Worm (Caenorhabditis elegans) whole organism, young adult: ENCODE results near the gene umps-1.

Source experiments
- D2030.7 ChIP-seq: fragments of 200-800 bp; sonication (Bioruptor generic); IDR thresholded peaks from 2 replicates; pipeline ENCODE4 v1.3.6; 2022; ENCODE audit warnings: missing genetic modification reagents, missing genetic modification characterization, missing compliant biosample characterization
- F22D6.2 ChIP-seq: sonication (generic microtip); optimal IDR thresholded peaks from 2 replicates; lab custom pipeline; 2016; ENCODE audit warnings: mild to moderate bottlenecking, missing genetic modification characterization, missing compliant biosample characterization
- F37B4.10 ChIP-seq: fragments of 200-800 bp; sonication (Bioruptor generic); IDR thresholded peaks from 2 replicates; pipeline ENCODE4 v1.3.6; 2022; ENCODE audit warnings: missing genetic modification characterization, missing compliant biosample characterization
- F39B2.1 ChIP-seq: fragments of 200-800 bp; sonication (Bioruptor generic); IDR thresholded peaks from 2 replicates; pipeline ENCODE4 v1.3.6; 2022; ENCODE audit warnings: missing genetic modification reagents, missing genetic modification characterization, missing compliant biosample characterization
- F52B5.7 ChIP-seq: sonication (generic microtip); optimal IDR thresholded peaks from 2 replicates; lab custom pipeline; 2016; ENCODE audit warnings: mild to moderate bottlenecking, missing genetic modification characterization, missing compliant biosample characterization
- K11D2.4 ChIP-seq: fragments of 200-800 bp; sonication (Bioruptor generic); IDR thresholded peaks from 2 replicates; pipeline ENCODE4 v1.3.6; 2022; ENCODE audit warnings: missing genetic modification reagents, missing genetic modification characterization, missing compliant biosample characterization
- K12H6.12 ChIP-seq: fragments of 200-800 bp; sonication (Bioruptor generic); optimal IDR thresholded peaks from 2 replicates; lab custom pipeline; 2018; ENCODE audit warnings: mild to moderate bottlenecking, missing genetic modification characterization, missing compliant biosample characterization
- T26A5.8 ChIP-seq: sonication (generic microtip); optimal IDR thresholded peaks from 2 replicates; lab custom pipeline; 2016; ENCODE audit warnings: missing genetic modification characterization, missing compliant biosample characterization
- Y53G8AR.9 ChIP-seq: fragments of 200-800 bp; sonication (Bioruptor generic); conservative IDR thresholded peaks from 2 replicates; pipeline ENCODE4 v1.3.6; 2022; ENCODE audit warnings: missing genetic modification reagents, missing genetic modification characterization, missing compliant biosample characterization
- cebp-1 ChIP-seq, 2 experiments: fragments of 200-800 bp in 1 of 2; sonication (Bioruptor generic) in 1 of 2; sonication (generic microtip) in 1 of 2; IDR thresholded peaks in 1 of 2; optimal IDR thresholded peaks in 1 of 2; 2 replicates each; pipeline versions ENCODE4 v1.3.6 to Lab custom; 2017 to 2022; ENCODE audit warnings: missing compliant biosample characterization in 2 of 2, missing genetic modification characterization in 2 of 2, mild to moderate bottlenecking in 1 of 2, missing genetic modification reagents in 1 of 2, moderate library complexity in 1 of 2
- ceh-27 ChIP-seq: fragments of 200-800 bp; sonication (Bioruptor generic); optimal IDR thresholded peaks from 2 replicates; lab custom pipeline; 2018; ENCODE audit warnings: mild to moderate bottlenecking, missing genetic modification characterization, moderate library complexity, missing compliant biosample characterization
- ceh-91 ChIP-seq: fragments of 200-800 bp; sonication (Bioruptor generic); IDR thresholded peaks from 2 replicates; pipeline ENCODE4 v1.3.6; 2022; ENCODE audit warnings: missing genetic modification reagents, missing genetic modification characterization, missing compliant biosample characterization
- die-1 ChIP-seq: sonication (generic microtip); optimal IDR thresholded peaks from 2 replicates; lab custom pipeline; 2016; ENCODE audit warnings: missing genotype, mild to moderate bottlenecking, missing genetic modification characterization, missing compliant biosample characterization
- ekl-4 ChIP-seq: fragments of 200-800 bp; sonication (Bioruptor generic); IDR thresholded peaks from 2 replicates; pipeline ENCODE4 v1.3.6; 2022; ENCODE audit warnings: missing genetic modification reagents, missing genetic modification characterization, missing compliant biosample characterization
- fkh-3 ChIP-seq: sonication (generic microtip); optimal IDR thresholded peaks from 2 replicates; lab custom pipeline; 2016; ENCODE audit warnings: mild to moderate bottlenecking, missing genetic modification characterization, missing compliant biosample characterization
- gei-17 ChIP-seq: fragments of 200-800 bp; sonication (Bioruptor generic); optimal IDR thresholded peaks from 2 replicates; lab custom pipeline; 2018; ENCODE audit warnings: mild to moderate bottlenecking, missing genetic modification characterization, missing compliant biosample characterization
- him-1 ChIP-seq: sonication (generic microtip); optimal IDR thresholded peaks from 2 replicates; lab custom pipeline; 2016; ENCODE audit warnings: missing genotype, missing genetic modification reagents, missing genetic modification characterization, missing compliant biosample characterization
- hlh-12 ChIP-seq: sonication (generic microtip); optimal IDR thresholded peaks from 2 replicates; lab custom pipeline; 2016; ENCODE audit warnings: missing genetic modification characterization, missing compliant biosample characterization
- lin-35 ChIP-seq, 3 experiments: fragments of 150-350 bp in 2 of 3; sonication (generic microtip) in 1 of 3; optimal IDR thresholded peaks; 2 replicates each; lab custom pipeline; 2014 to 2018; ENCODE audit warnings: missing biosample characterization in 3 of 3, missing genetic modification characterization in 3 of 3, missing genetic modification reagents in 3 of 3
- lin-54 ChIP-seq: fragments of 200-800 bp; sonication (Bioruptor generic); optimal IDR thresholded peaks from 2 replicates; lab custom pipeline; 2018; ENCODE audit warnings: mild to moderate bottlenecking, missing genetic modification characterization, missing compliant biosample characterization
- madf-3 ChIP-seq: fragments of 200-800 bp; sonication (Bioruptor generic); IDR thresholded peaks from 2 replicates; pipeline ENCODE4 v1.3.6; 2022; ENCODE audit warnings: missing genetic modification reagents, missing genetic modification characterization, missing compliant biosample characterization
- mcd-1 ChIP-seq: fragments of 200-800 bp; sonication (Bioruptor generic); IDR thresholded peaks from 2 replicates; pipeline ENCODE4 v1.3.6; 2022; ENCODE audit warnings: missing genetic modification reagents, missing genetic modification characterization, missing compliant biosample characterization
- nfya-2 ChIP-seq: fragments of 200-800 bp; sonication (Bioruptor generic); IDR thresholded peaks from 2 replicates; pipeline ENCODE4 v1.3.6; 2022; ENCODE audit warnings: missing genetic modification reagents, missing genetic modification characterization, missing compliant biosample characterization
- nhr-120 ChIP-seq: fragments of 200-800 bp; sonication (Bioruptor generic); IDR thresholded peaks from 2 replicates; pipeline ENCODE4 v1.3.6; 2022; ENCODE audit warnings: missing genetic modification characterization, missing compliant biosample characterization
- nhr-179 ChIP-seq: sonication (generic microtip); optimal IDR thresholded peaks from 2 replicates; lab custom pipeline; 2016; ENCODE audit warnings: mild to moderate bottlenecking, missing genetic modification characterization, missing compliant biosample characterization
- nhr-80 ChIP-seq: sonication (generic microtip); optimal IDR thresholded peaks from 2 replicates; lab custom pipeline; 2016; ENCODE audit warnings: missing genetic modification characterization, missing compliant biosample characterization
- nhr-90 ChIP-seq: sonication (generic microtip); optimal IDR thresholded peaks from 2 replicates; lab custom pipeline; 2016; ENCODE audit warnings: missing genotype, mild to moderate bottlenecking, missing genetic modification characterization, missing compliant biosample characterization
- pbrm-1 ChIP-seq: fragments of 200-800 bp; sonication (Bioruptor generic); IDR thresholded peaks from 2 replicates; pipeline ENCODE4 v1.3.6; 2022; ENCODE audit warnings: missing genetic modification reagents, missing genetic modification characterization, missing compliant biosample characterization
- rcor-1 ChIP-seq: fragments of 200-800 bp; sonication (Bioruptor generic); IDR thresholded peaks from 2 replicates; pipeline ENCODE4 v1.3.6; 2022; ENCODE audit warnings: missing genetic modification reagents, missing genetic modification characterization, missing compliant biosample characterization
- rec-8 ChIP-seq, 2 experiments: sonication (generic microtip); optimal IDR thresholded peaks; 2 replicates each; lab custom pipeline; 2016; ENCODE audit warnings: mild to moderate bottlenecking in 2 of 2, missing genetic modification characterization in 2 of 2, missing genetic modification reagents in 2 of 2, missing genotype in 2 of 2, missing biosample characterization in 1 of 2, missing compliant biosample characterization in 1 of 2, moderate library complexity in 1 of 2
- snpc-3.4 ChIP-seq: sonication (generic microtip); optimal IDR thresholded peaks from 2 replicates; lab custom pipeline; 2017; ENCODE audit warnings: missing genetic modification characterization, mild to moderate bottlenecking, missing compliant biosample characterization, antibody characterized with exemption, moderate library complexity, missing genotype, missing genetic modification reagents
- snpc-4 ChIP-seq, 5 experiments: fragments of 150-350 bp in 1 of 5; sonication (generic microtip) in 4 of 5; optimal IDR thresholded peaks; 2 replicates each; lab custom pipeline; 2014 to 2018; ENCODE audit warnings: missing genetic modification characterization in 5 of 5, missing biosample characterization in 3 of 5, antibody characterized with exemption in 2 of 5, mild to moderate bottlenecking in 2 of 5, missing compliant biosample characterization in 2 of 5, missing genotype in 2 of 5, moderate library complexity in 2 of 5, missing genetic modification reagents in 1 of 5
- tbp1 ChIP-seq: fragments of 200-800 bp; sonication (Bioruptor generic); optimal IDR thresholded peaks from 2 replicates; lab custom pipeline; 2018; ENCODE audit warnings: mild to moderate bottlenecking, missing genetic modification characterization, missing compliant biosample characterization
- tlf-1 ChIP-seq: fragments of 200-800 bp; sonication (Bioruptor generic); optimal IDR thresholded peaks from 2 replicates; lab custom pipeline; 2018; ENCODE audit warnings: mild to moderate bottlenecking, missing genetic modification characterization, missing compliant biosample characterization
- ztf-26 ChIP-seq: sonication (generic microtip); optimal IDR thresholded peaks from 2 replicates; lab custom pipeline; 2017; ENCODE audit warnings: missing genetic modification characterization, missing compliant biosample characterization

Gene umps-1

ce11 chrIII:10378899-10379298, 21.5 kb upstream of the umps-1 start:
- TF ChIP-seq nhr-80 (tag; lab: Kevin White, UChicago) (peak; percentile 57), K11D2.4 (GFP tag; lab: Robert Waterston, UW) (no peak)
- TF ChIP-seq, all 124 proteins: peak for 1

DNA sequence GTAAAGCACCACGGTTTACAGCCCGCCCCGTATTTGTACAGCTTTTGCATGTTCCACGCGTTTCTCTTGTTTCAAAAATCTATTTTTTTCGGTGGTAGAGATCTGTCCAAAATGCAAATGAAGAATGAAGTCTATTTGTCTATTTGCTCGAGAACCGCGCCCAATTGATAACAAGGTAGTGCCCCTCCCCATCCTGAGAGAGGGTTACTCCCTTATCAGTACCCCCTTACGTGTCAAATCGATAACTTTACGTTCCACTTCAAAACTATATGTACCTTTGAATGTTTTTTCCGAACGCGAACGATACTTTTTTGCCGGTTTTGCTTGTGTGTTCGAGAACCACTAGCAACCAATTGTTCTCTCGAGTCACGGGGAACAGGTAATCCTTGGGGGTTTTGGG, 18.6 kb upstream of the umps-1 start:
- TF ChIP-seq nhr-90 (tag; lab: Kevin White, UChicago) (no peak), nhr-80 (tag; lab: Kevin White, UChicago) (peak; percentile 67)
- TF ChIP-seq, all 124 proteins: peak for 1

ce11 chrIII:10373845-10374244, 16.4 kb upstream of the umps-1 start:
- TF ChIP-seq him-1 (tag; lab: Kevin White, UChicago) (no peak), F37B4.10 (GFP tag; lab: Robert Waterston, UW) (0 out of 2 replicates have a peak, but pooled peaks have one; percentile 41)

DNA sequence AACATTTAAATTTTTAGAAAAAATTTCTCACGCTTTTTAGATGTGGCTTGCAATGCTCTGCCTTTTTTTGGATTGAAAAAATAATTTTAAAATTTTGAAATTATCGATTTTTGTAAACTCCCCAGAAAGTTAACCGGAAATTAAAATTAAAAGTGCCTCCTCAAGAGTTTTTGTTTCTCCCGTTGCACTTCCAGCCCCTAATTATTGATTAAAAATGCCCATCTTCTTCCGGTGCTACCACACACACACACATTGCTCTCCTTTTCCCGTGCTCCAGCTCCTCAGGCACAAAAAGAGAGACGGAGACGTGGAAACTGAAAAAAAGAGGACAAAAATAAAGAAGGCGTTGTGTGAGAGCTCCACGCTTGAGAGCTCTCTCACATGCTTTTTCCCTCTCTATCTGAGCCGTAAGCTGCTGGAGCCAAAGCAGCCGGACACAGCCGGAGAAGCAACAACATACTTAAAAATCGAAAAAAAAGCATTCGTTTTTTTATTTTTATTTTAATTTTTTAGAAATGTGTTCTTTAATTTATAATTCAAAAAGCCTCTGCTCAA, 10.0 kb upstream of the umps-1 start:
- TF ChIP-seq F39B2.1 (GFP tag; lab: Robert Waterston, UW) (no peak), ceh-27 (GFP tag; lab: Kevin White, UChicago) (peak; percentile 4), mcd-1 (GFP tag; lab: Robert Waterston, UW) (no peak), nhr-120 (GFP tag; lab: Robert Waterston, UW) (no peak), K12H6.12 (tag; lab: Kevin White, UChicago) (peak; percentile 44), tlf-1 (no peak)

DNA sequence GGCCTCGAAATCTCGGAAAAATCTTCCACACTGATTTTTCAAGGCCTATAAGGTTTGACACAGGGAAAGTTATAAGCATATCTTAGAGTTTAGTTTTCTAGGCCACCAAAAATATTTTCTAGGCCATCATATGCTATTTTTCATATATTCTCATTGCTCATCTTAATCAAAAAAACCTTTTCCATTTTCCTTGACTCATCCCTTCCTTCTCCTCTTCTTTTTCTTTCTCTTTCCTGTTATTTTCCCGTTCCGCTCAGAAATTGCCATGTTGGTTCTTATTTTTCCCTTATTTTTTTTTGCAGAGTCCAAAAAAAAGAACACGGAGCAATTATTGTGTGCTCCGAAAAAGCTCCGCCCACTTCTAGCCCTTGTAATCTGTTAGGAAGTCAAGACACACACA, 7.2 kb upstream of the umps-1 start, which contains the start of gene tbc-8:
Gene tbc-8, plus strand, starts transcription at position 301 of the 400 bp plus-strand sequence.
- TF ChIP-seq rec-8 (tag; optimal IDR thresholded peaks at IDR 0.05; lab: Kevin White, UChicago) (no peak), ztf-26 (no peak), nhr-120 (GFP tag; lab: Robert Waterston, UW) (no peak), snpc-3.4 (no peak), ceh-91 (GFP tag; lab: Robert Waterston, UW) (no peak), lin-54 (no peak), D2030.7 (GFP tag; lab: Robert Waterston, UW) (no peak), snpc-4 (GFP tag; optimal IDR thresholded peaks at IDR 0.05; lab: Kevin White, UChicago) (no peak), snpc-4 (tag; optimal IDR thresholded peaks at IDR 0.05; lab: Kevin White, UChicago) (no peak), Y53G8AR.9 (no peak), die-1 (tag; lab: Kevin White, UChicago) (no peak), ekl-4 (GFP tag; lab: Robert Waterston, UW) (no peak), nfya-2 (GFP tag; lab: Robert Waterston, UW) (no peak), nhr-179 (tag; lab: Kevin White, UChicago) (no peak), fkh-3 (no peak), T26A5.8 (tag; lab: Kevin White, UChicago) (no peak), madf-3 (GFP tag; lab: Robert Waterston, UW) (no peak), lin-35 (GFP tag; optimal IDR thresholded peaks at IDR 0.05; lab: Kevin White, UChicago) (no peak), F52B5.7 (tag; lab: Kevin White, UChicago) (no peak), hlh-12 (no peak)
- TF ChIP-seq, all 124 proteins: peak for 0

DNA sequence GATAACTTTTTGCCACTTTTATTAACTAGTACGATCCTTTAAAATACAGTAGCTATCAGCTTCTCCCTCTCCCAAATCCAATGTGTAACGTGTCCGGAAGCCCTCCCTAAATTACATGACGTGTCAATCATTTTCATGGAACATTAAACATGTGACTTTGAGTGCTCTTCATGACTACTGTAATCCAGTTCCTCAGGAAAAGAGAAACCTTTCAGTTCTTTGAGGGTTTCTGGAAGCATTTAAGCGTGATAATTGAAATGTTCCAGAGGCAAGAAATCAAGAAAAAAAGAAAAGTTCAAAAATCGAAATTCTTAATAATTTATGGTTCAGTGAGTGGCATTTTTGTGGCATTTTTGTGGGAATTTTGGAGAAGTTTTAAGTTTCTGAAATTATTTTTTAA, 5.5 kb upstream of the umps-1 start:
- TF ChIP-seq F22D6.2 (tag; lab: Kevin White, UChicago) = no peak
- no peak for TF ChIP-seq gei-17 (GFP tag; lab: Kevin White, UChicago)
- no peak for TF ChIP-seq nfya-2 (GFP tag; lab: Robert Waterston, UW)
- TF ChIP-seq tbp1 (GFP tag; lab: Kevin White, UChicago) = no peak
- TF ChIP-seq pbrm-1 = no peak
- no peak for TF ChIP-seq him-1 (tag; lab: Kevin White, UChicago)
- TF ChIP-seq rcor-1 (GFP tag; lab: Robert Waterston, UW) = no peak
- TF ChIP-seq hlh-12 = no peak
- no peak for TF ChIP-seq nhr-120 (GFP tag; lab: Robert Waterston, UW)
- TF ChIP-seq cebp-1 (GFP tag; IDR thresholded peaks at IDR 0.05; lab: Robert Waterston, UW) = no peak
- TF ChIP-seq cebp-1 (tag; optimal IDR thresholded peaks at IDR 0.05; lab: Kevin White, UChicago) = no peak
